Fruit fly (Drosophila melanogaster): ENCODE measurements around the gene otu.
A peak's percentile ranks its signal among the peaks of the same experiment; 100 is the strongest.

The otu gene

dm6 chrX:8455019-8455555, 34.2 kb downstream of the otu start, which contains the start of gene org-1 (continued):
- TF ChIP-seq CG15336 (GFP tag; IDR thresholded peaks at IDR 0.05) (peak; percentile 96), CG6854 (GFP tag; optimal IDR thresholded peaks at IDR 0.05) (peak; percentile 1), pdm3 (GFP tag; optimal IDR thresholded peaks at IDR 0.05) (peak; percentile 90), Ets96B (tag; optimal IDR thresholded peaks at IDR 0.05) (peak; percentile 93), Met (GFP tag; optimal IDR thresholded peaks at IDR 0.05) (peak; percentile 77), CG7368 (GFP tag; optimal IDR thresholded peaks at IDR 0.05) (peak; percentile 84), Sox14 (GFP tag; optimal IDR thresholded peaks at IDR 0.05) (peak; percentile 84), cyc (GFP tag; optimal IDR thresholded peaks at IDR 0.05) (peak; percentile 75), CG8119 (GFP tag; IDR thresholded peaks at IDR 0.05) (peak; percentile 94), dac (GFP tag; optimal IDR thresholded peaks at IDR 0.05) (peak; percentile 71), Sox102F (GFP tag; optimal IDR thresholded peaks at IDR 0.05) (peak; percentile 47), CG1621 (tag; optimal IDR thresholded peaks at IDR 0.05) (peak; percentile 91), achi (GFP tag; optimal IDR thresholded peaks at IDR 0.05) (peak; percentile 89)

dm6 chrX:8452163-8452562, 37.2 kb downstream of the otu start:
- TF ChIP-seq Sox102F (GFP tag; optimal IDR thresholded peaks at IDR 0.05) (no peak), fd59A (GFP tag; optimal IDR thresholded peaks at IDR 0.05) (no peak), CG8319 (GFP tag; optimal IDR thresholded peaks at IDR 0.05) (no peak), achi (GFP tag; optimal IDR thresholded peaks at IDR 0.05) (no peak), pdm3 (GFP tag; optimal IDR thresholded peaks at IDR 0.05) (no peak), CG8632 (GFP tag; optimal IDR thresholded peaks at IDR 0.05) (no peak), Sox14 (GFP tag; optimal IDR thresholded peaks at IDR 0.05) (no peak), dac (GFP tag; optimal IDR thresholded peaks at IDR 0.05) (no peak), vri (GFP tag; optimal IDR thresholded peaks at IDR 0.05) (no peak)

DNA sequence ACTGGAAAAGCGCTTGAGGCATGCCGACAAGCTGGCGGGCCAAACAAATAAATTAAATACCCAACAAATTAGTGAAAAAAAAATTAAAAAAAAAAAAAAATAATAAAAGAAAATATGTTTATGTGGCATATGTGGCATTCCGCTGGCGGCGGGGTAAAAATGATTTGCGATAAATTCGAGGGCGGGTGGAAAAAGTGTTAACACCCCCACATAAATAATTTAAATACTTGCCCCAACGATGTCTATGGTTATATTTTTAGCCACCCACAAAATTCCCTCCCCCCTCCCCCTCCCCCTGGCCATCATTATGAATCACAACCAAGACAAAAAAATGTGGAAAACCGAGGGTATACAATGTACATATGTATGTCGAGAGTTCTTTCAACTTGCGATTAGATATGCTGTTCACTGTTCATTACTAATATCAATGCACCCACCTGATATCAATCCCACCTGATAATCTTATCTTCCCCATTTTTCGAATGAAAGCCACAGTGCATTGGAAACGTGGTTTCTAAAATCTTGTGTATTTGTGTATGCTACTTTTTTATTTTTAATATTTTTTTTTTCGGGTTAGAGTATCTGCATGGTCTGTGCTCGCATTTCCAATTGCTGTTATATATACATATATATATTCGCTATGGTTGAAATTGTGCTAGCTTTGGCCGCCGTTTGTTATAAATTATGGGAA, 39.0 kb downstream of the otu start:
- TF ChIP-seq net (GFP tag; optimal IDR thresholded peaks at IDR 0.05) (no peak), acj6 (GFP tag; optimal IDR thresholded peaks at IDR 0.05) (no peak), Sox15 (GFP tag; optimal IDR thresholded peaks at IDR 0.05) (no peak)

- TF ChIP-seq pdm3 (GFP tag; optimal IDR thresholded peaks at IDR 0.05) (no peak), vri (GFP tag; optimal IDR thresholded peaks at IDR 0.05) (no peak), CG11762 (GFP tag; optimal IDR thresholded peaks at IDR 0.05; ENCODE audit: insufficient read depth) (no peak), CG8119 (GFP tag; IDR thresholded peaks at IDR 0.05) (no peak), ss (GFP tag; optimal IDR thresholded peaks at IDR 0.05) (no peak), Met (GFP tag; optimal IDR thresholded peaks at IDR 0.05) (no peak), CG6792 (GFP tag; optimal IDR thresholded peaks at IDR 0.05) (no peak), OdsH (GFP tag; optimal IDR thresholded peaks at IDR 0.05) (no peak), CG6808 (GFP tag; optimal IDR thresholded peaks at IDR 0.05) (no peak), Smox (GFP tag; optimal IDR thresholded peaks at IDR 0.05) (no peak)
Observed at dm6 chrX:8448171-8448570, 41.2 kb downstream of the otu start.

dm6 chrX:8447166-8447565, 42.2 kb downstream of the otu start:
- no peak for TF ChIP-seq Met (GFP tag; optimal IDR thresholded peaks at IDR 0.05)
- TF ChIP-seq Eip78C (GFP tag): no peak
- no peak for TF ChIP-seq CG6792 (GFP tag; optimal IDR thresholded peaks at IDR 0.05)
- TF ChIP-seq acj6 (GFP tag; optimal IDR thresholded peaks at IDR 0.05): no peak
- no peak for TF ChIP-seq spab (GFP tag; optimal IDR thresholded peaks at IDR 0.05)
- TF ChIP-seq pdm3 (GFP tag; optimal IDR thresholded peaks at IDR 0.05): no peak
- no peak for TF ChIP-seq Hr39 (GFP tag; optimal IDR thresholded peaks at IDR 0.05)
- TF ChIP-seq CG7368 (GFP tag; optimal IDR thresholded peaks at IDR 0.05): no peak
- TF ChIP-seq CG11762 (GFP tag; optimal IDR thresholded peaks at IDR 0.05; ENCODE audit: insufficient read depth): no peak
- no peak for TF ChIP-seq cyc (GFP tag; optimal IDR thresholded peaks at IDR 0.05)
- TF ChIP-seq salr (GFP tag; optimal IDR thresholded peaks at IDR 0.05): no peak
- TF ChIP-seq svp (GFP tag): no peak
- TF ChIP-seq CG10631 (GFP tag; optimal IDR thresholded peaks at IDR 0.05): no peak
- no peak for TF ChIP-seq dac (GFP tag; optimal IDR thresholded peaks at IDR 0.05)
- no peak for TF ChIP-seq Lpt (GFP tag; optimal IDR thresholded peaks at IDR 0.05)
- no peak for TF ChIP-seq CG6808 (GFP tag; optimal IDR thresholded peaks at IDR 0.05)
